Fruit fly (Drosophila melanogaster) whole organism, embryonic: ENCODE results near the gene CG6149.
A peak's percentile ranks its signal among the peaks of the same experiment; 100 is the strongest.

Source experiments
- CG10267 ChIP-seq: fragments of 200-800 bp; sonication (Bioruptor generic); optimal IDR thresholded peaks from 2 replicates; lab custom pipeline; 2018; ENCODE audit warnings: missing biosample characterization, mild to moderate bottlenecking, missing genetic modification characterization, moderate library complexity
- CG10979 ChIP-seq: fragments of 200-800 bp; sonication (Bioruptor generic); optimal IDR thresholded peaks from 2 replicates; lab custom pipeline; 2018; ENCODE audit warnings: missing biosample characterization, mild to moderate bottlenecking, missing genetic modification characterization, moderate library complexity
- CG11085 ChIP-seq: fragments of 200-800 bp; sonication (Bioruptor generic); IDR thresholded peaks from 2 replicates; pipeline ENCODE4 v1.3.6; 2022; ENCODE audit warnings: missing biosample characterization, missing genetic modification characterization
- CG11456 ChIP-seq: fragments of 200-800 bp; sonication (Bioruptor generic); IDR thresholded peaks from 3 replicates; pipeline ENCODE4 v1.3.6; 2022; ENCODE audit warnings: missing biosample characterization, missing genetic modification characterization
- CG12071 ChIP-seq: fragments of 200-800 bp; sonication (Bioruptor generic); optimal IDR thresholded peaks from 3 replicates; lab custom pipeline; 2018; ENCODE audit warnings: missing biosample characterization, mild to moderate bottlenecking, missing genetic modification characterization
- CG12391 ChIP-seq: fragments of 200-800 bp; sonication (Bioruptor generic); optimal IDR thresholded peaks from 3 replicates; lab custom pipeline; 2018; ENCODE audit warnings: missing biosample characterization, mild to moderate bottlenecking, missing genetic modification characterization, moderate library complexity
- CG1602 ChIP-seq: fragments of 200-800 bp; sonication (Bioruptor generic); optimal IDR thresholded peaks from 3 replicates; lab custom pipeline; 2016; ENCODE audit warnings: missing biosample characterization, missing genetic modification characterization
- CG16813 ChIP-seq: fragments of 200-800 bp; sonication (Bioruptor generic); IDR thresholded peaks from 3 replicates; pipeline ENCODE4 v1.3.6; 2022; ENCODE audit warnings: missing biosample characterization, missing genetic modification characterization; ENCODE audit not compliant: partially characterized antibody
- CG18262 ChIP-seq: fragments of 200-800 bp; optimal IDR thresholded peaks from 3 replicates; lab custom pipeline; 2019; ENCODE audit warnings: missing biosample characterization, mild to moderate bottlenecking, missing genetic modification characterization, moderate library complexity
- CG2199 ChIP-seq: fragments of 200-800 bp; sonication (Bioruptor generic); IDR thresholded peaks from 3 replicates; pipeline ENCODE4 v1.3.6; 2022; ENCODE audit warnings: missing biosample characterization, missing genetic modification characterization
- CG2202 ChIP-seq: fragments of 200-800 bp; sonication (Bioruptor generic); optimal IDR thresholded peaks from 2 replicates; lab custom pipeline; 2018; ENCODE audit warnings: missing biosample characterization, mild to moderate bottlenecking, missing genetic modification characterization
- CG3838 ChIP-seq: fragments of 200-800 bp; sonication (Bioruptor generic); optimal IDR thresholded peaks from 3 replicates; lab custom pipeline; 2016; ENCODE audit warnings: missing biosample characterization, missing genetic modification characterization
- CG4424 ChIP-seq: fragments of 200-800 bp; sonication (Bioruptor generic); optimal IDR thresholded peaks from 3 replicates; lab custom pipeline; 2016; ENCODE audit warnings: missing biosample characterization, missing genetic modification characterization
- CG6689 ChIP-seq: fragments of 200-800 bp; sonication (Bioruptor generic); IDR thresholded peaks from 2 replicates; pipeline ENCODE4 v1.3.6; 2022; ENCODE audit warnings: missing biosample characterization, missing genetic modification characterization
- CG7556 ChIP-seq: fragments of 200-800 bp; sonication (Bioruptor generic); optimal IDR thresholded peaks from 2 replicates; lab custom pipeline; 2017; ENCODE audit warnings: missing biosample characterization, mild to moderate bottlenecking, missing genetic modification characterization
- CG8388 ChIP-seq: fragments of 200-800 bp; sonication (Bioruptor generic); optimal IDR thresholded peaks from 2 replicates; lab custom pipeline; 2019; ENCODE audit warnings: missing biosample characterization, mild to moderate bottlenecking, missing genetic modification characterization, moderate library complexity
- CG9437 ChIP-seq: fragments of 200-800 bp; sonication (Bioruptor generic); optimal IDR thresholded peaks from 2 replicates; lab custom pipeline; 2018; ENCODE audit warnings: missing biosample characterization, mild to moderate bottlenecking, missing genetic modification characterization
- Dll ChIP-seq: fragments of 200-800 bp; sonication (Bioruptor generic); IDR thresholded peaks from 4 replicates; pipeline ENCODE4 v1.3.6; 2022; ENCODE audit warnings: missing biosample characterization, missing genetic modification characterization; ENCODE audit not compliant: partially characterized antibody
- ERR ChIP-seq: fragments of 200-800 bp; sonication (Bioruptor generic); optimal IDR thresholded peaks from 2 replicates; lab custom pipeline; 2016; ENCODE audit warnings: missing biosample characterization, missing genetic modification characterization
- Ets65A ChIP-seq: fragments of 200-800 bp; sonication (Bioruptor generic); peaks from one replicate; lab custom pipeline; 2016; ENCODE audit warnings: missing biosample characterization, missing genetic modification characterization
- Gsc ChIP-seq: fragments of 200-800 bp; sonication (Bioruptor generic); IDR thresholded peaks from 2 replicates; pipeline ENCODE4 v1.3.6; 2022; ENCODE audit warnings: missing biosample characterization, missing genetic modification characterization
- Neu2 ChIP-seq: fragments of 200-800 bp; sonication (Bioruptor generic); optimal IDR thresholded peaks from 3 replicates; lab custom pipeline; 2016; ENCODE audit warnings: missing biosample characterization, missing genetic modification characterization, borderline replicate concordance
- Oli ChIP-seq: fragments of 200-800 bp; sonication (Bioruptor generic); optimal IDR thresholded peaks from 2 replicates; lab custom pipeline; 2018; ENCODE audit warnings: missing biosample characterization, mild to moderate bottlenecking, missing genetic modification characterization, moderate library complexity
- Rfx ChIP-seq: fragments of 200-800 bp; sonication (Bioruptor generic); IDR thresholded peaks from 2 replicates; pipeline ENCODE4 v1.3.6; 2022; ENCODE audit warnings: missing biosample characterization, missing genetic modification characterization
- Xbp1 ChIP-seq: fragments of 200-800 bp; sonication (Bioruptor generic); optimal IDR thresholded peaks from 3 replicates; lab custom pipeline; 2016; ENCODE audit warnings: missing biosample characterization, mild to moderate bottlenecking, missing genetic modification characterization
- chinmo ChIP-seq: fragments of 200-800 bp; sonication (Bioruptor generic); IDR thresholded peaks from 4 replicates; pipeline ENCODE4 v1.3.6; 2022; ENCODE audit warnings: missing biosample characterization, missing genetic modification characterization; ENCODE audit not compliant: partially characterized antibody
- crol ChIP-seq: fragments of 200-800 bp; sonication (Bioruptor generic); IDR thresholded peaks from 2 replicates; pipeline ENCODE4 v1.3.6; 2022; ENCODE audit warnings: missing biosample characterization, missing genetic modification characterization
- dmrt11E ChIP-seq: fragments of 200-800 bp; sonication (Bioruptor generic); optimal IDR thresholded peaks from 3 replicates; lab custom pipeline; 2018; ENCODE audit warnings: missing biosample characterization, mild to moderate bottlenecking, missing genetic modification characterization, moderate library complexity
- dmrt99B ChIP-seq: fragments of 200-800 bp; sonication (Bioruptor generic); optimal IDR thresholded peaks from 2 replicates; lab custom pipeline; 2018; ENCODE audit warnings: missing biosample characterization, mild to moderate bottlenecking, missing genetic modification characterization, moderate library complexity
- dpn ChIP-seq, 2 experiments: fragments of 200-800 bp; sonication (Bioruptor generic); optimal IDR thresholded peaks; 3 replicates each; lab custom pipeline; 2016; ENCODE audit warnings: missing biosample characterization in 2 of 2, missing genetic modification characterization in 2 of 2
- dysf ChIP-seq: fragments of 200-800 bp; sonication (Bioruptor generic); IDR thresholded peaks from 3 replicates; pipeline ENCODE4 v1.3.6; 2022; ENCODE audit warnings: missing biosample characterization, missing genetic modification characterization
- ewg ChIP-seq: fragments of 200-800 bp; sonication (Bioruptor generic); optimal IDR thresholded peaks from 3 replicates; lab custom pipeline; 2017; ENCODE audit warnings: mild to moderate bottlenecking, missing biosample characterization, missing genetic modification reagents, missing genetic modification characterization
- fru ChIP-seq: fragments of >200 bp; optimal IDR thresholded peaks from 2 replicates; lab custom pipeline; 2017
- gem ChIP-seq: fragments of 200-800 bp; sonication (Bioruptor generic); optimal IDR thresholded peaks from 2 replicates; lab custom pipeline; 2019; ENCODE audit warnings: missing biosample characterization, mild to moderate bottlenecking, missing genetic modification characterization, moderate library complexity
- grau ChIP-seq: fragments of 200-800 bp; optimal IDR thresholded peaks from 3 replicates; lab custom pipeline; 2019; ENCODE audit warnings: missing biosample characterization, mild to moderate bottlenecking, missing genetic modification characterization, moderate library complexity
- ken ChIP-seq: fragments of 200-800 bp; sonication (Bioruptor generic); IDR thresholded peaks from 3 replicates; pipeline ENCODE4 v1.3.6; 2022; ENCODE audit warnings: missing biosample characterization, missing genetic modification characterization
- luna ChIP-seq: fragments of 200-800 bp; sonication (Bioruptor generic); optimal IDR thresholded peaks from 2 replicates; lab custom pipeline; 2016; ENCODE audit warnings: missing biosample characterization, missing genetic modification characterization
- mld ChIP-seq: fragments of 200-800 bp; sonication (Bioruptor generic); IDR thresholded peaks from 3 replicates; pipeline ENCODE4 v1.3.6; 2022; ENCODE audit warnings: missing biosample characterization, missing genetic modification characterization; ENCODE audit not compliant: partially characterized antibody
- nmo ChIP-seq: fragments of 200-800 bp; sonication (Bioruptor generic); optimal IDR thresholded peaks from 2 replicates; lab custom pipeline; 2018; ENCODE audit warnings: missing biosample characterization, mild to moderate bottlenecking, missing genetic modification characterization, moderate library complexity
- oc ChIP-seq: fragments of 200-800 bp; sonication (Bioruptor generic); optimal IDR thresholded peaks from 2 replicates; lab custom pipeline; 2018; ENCODE audit warnings: missing biosample characterization, mild to moderate bottlenecking, missing genetic modification characterization, moderate library complexity
- prd ChIP-seq, 3 experiments: fragments of >200 bp in 2 of 3; fragments of 200-800 bp in 1 of 3; sonication (Bioruptor generic) in 1 of 3; optimal IDR thresholded peaks in 2 of 3; IDR thresholded peaks in 1 of 3; 2 replicates in 2 of 3; 3 replicates in 1 of 3; pipeline versions ENCODE4 v1.3.6 to Lab custom; 2017 to 2022; ENCODE audit warnings: missing biosample characterization in 1 of 3, missing genetic modification characterization in 1 of 3
- run ChIP-seq: fragments of 200-800 bp; sonication (Bioruptor generic); optimal IDR thresholded peaks from 3 replicates; lab custom pipeline; 2018; ENCODE audit warnings: missing biosample characterization, mild to moderate bottlenecking, missing genetic modification characterization
- seq ChIP-seq: fragments of 200-800 bp; sonication (Bioruptor generic); IDR thresholded peaks from 2 replicates; pipeline ENCODE4 v1.3.6; 2022; ENCODE audit warnings: missing biosample characterization, missing genetic modification characterization
- sna ChIP-seq: fragments of 200-800 bp; sonication (Bioruptor generic); IDR thresholded peaks from 2 replicates; pipeline ENCODE4 v1.3.6; 2022; ENCODE audit warnings: missing biosample characterization, missing genetic modification characterization; ENCODE audit not compliant: partially characterized antibody
- sr ChIP-seq: fragments of 200-800 bp; sonication (Bioruptor generic); IDR thresholded peaks from 3 replicates; pipeline ENCODE4 v1.3.6; 2022; ENCODE audit warnings: missing biosample characterization, missing genetic modification characterization
- usp ChIP-seq: fragments of >200 bp; optimal IDR thresholded peaks from 2 replicates; lab custom pipeline; 2017; ENCODE audit warnings: missing biosample characterization, missing genetic modification characterization

Gene CG6149

dm6 chr3L:11408282-11409047, 26.8 kb downstream of the CG6149 start (continued):
- no peak for TF ChIP-seq Dll (GFP tag; lab: Robert Waterston, UW)
- no peak for TF ChIP-seq crol (GFP tag; lab: Robert Waterston, UW)
- TF ChIP-seq seq (GFP tag; lab: Robert Waterston, UW) = peak; percentile 46; the same call in 1 of the 2 replicates
- no peak for TF ChIP-seq CG11085 (GFP tag; lab: Robert Waterston, UW)
- no peak for TF ChIP-seq mld (GFP tag; lab: Robert Waterston, UW)

dm6 chr3L:11407202-11407829, 28.0 kb downstream of the CG6149 start:
- TF ChIP-seq Ets65A (GFP tag; lab: Kevin White, UChicago) (no peak), ewg (GFP tag; lab: Kevin White, UChicago) (peak; percentile 18), grau (peak; percentile 78), Oli (tag; lab: Kevin White, UChicago) (peak; percentile 49), ERR (GFP tag; lab: Kevin White, UChicago) (no peak), CG18262 (peak; percentile 50), Gsc (GFP tag; lab: Robert Waterston, UW) (no peak), usp (GFP tag; lab: Kevin White, UChicago) (no peak), nmo (GFP tag; lab: Kevin White, UChicago) (peak; percentile 1), fru (lab: Kevin White, UChicago) (no peak), CG7556 (GFP tag; lab: Kevin White, UChicago) (peak; percentile 28), sna (GFP tag; lab: Robert Waterston, UW) (no peak), oc (tag; lab: Kevin White, UChicago) (peak; percentile 77), CG3838 (GFP tag; lab: Kevin White, UChicago) (no peak), CG16813 (no peak), CG8388 (peak; percentile 15), luna (GFP tag; lab: Kevin White, UChicago) (no peak), CG11456 (0 out of 3 replicates have a peak, but pooled peaks have one; percentile 28), CG12071 (GFP tag; lab: Kevin White, UChicago) (no peak), Xbp1 (GFP tag; lab: Kevin White, UChicago) (peak; percentile 19), CG2199 (GFP tag; lab: Robert Waterston, UW) (peak; percentile 7; the same call in 1 of the 3 replicates), CG2202 (tag; lab: Kevin White, UChicago) (peak; percentile 8), dmrt11E (tag; lab: Kevin White, UChicago) (peak; percentile 11), CG1602 (no peak), gem (peak; percentile 55), CG9437 (GFP tag; lab: Kevin White, UChicago) (peak; percentile 26), CG10267 (tag; lab: Kevin White, UChicago) (peak; percentile 1), CG10979 (tag; lab: Kevin White, UChicago) (peak; percentile 16), ken (GFP tag; lab: Robert Waterston, UW) (no peak), dmrt99B (tag; lab: Kevin White, UChicago) (peak; percentile 36), prd (optimal IDR thresholded peaks at IDR 0.05; lab: Kevin White, UChicago) (no peak), prd (GFP tag; IDR thresholded peaks at IDR 0.05; lab: Robert Waterston, UW) (peak; percentile 16; the same call in 1 of the 3 replicates), run (tag; lab: Kevin White, UChicago) (peak; percentile 65), Neu2 (GFP tag; lab: Kevin White, UChicago) (no peak), Rfx (GFP tag; lab: Robert Waterston, UW) (no peak), chinmo (no peak), CG4424 (GFP tag; lab: Kevin White, UChicago) (no peak), dpn (GFP tag; optimal IDR thresholded peaks at IDR 0.05; lab: Kevin White, UChicago) (no peak), CG6689 (GFP tag; lab: Robert Waterston, UW) (peak; percentile 11; the same call in 1 of the 2 replicates), dysf (GFP tag; lab: Robert Waterston, UW) (peak; percentile 45; the same call in 2 of the 3 replicates), CG12391 (tag; lab: Kevin White, UChicago) (peak; percentile 31), sr (GFP tag; lab: Robert Waterston, UW) (0 out of 3 replicates have a peak, but pooled peaks have one; percentile 3)
